Fruit fly (Drosophila melanogaster) whole organism, wandering third instar larva: ENCODE data around the gene SelT.
A peak's percentile ranks its signal among the peaks of the same experiment; 100 is the strongest.

Experiments
- Abd-B ChIP-seq: fragments of >200 bp; optimal IDR thresholded peaks from 2 replicates; lab custom pipeline; 2017; ENCODE audit warnings: missing biosample characterization, missing genetic modification characterization
- CG32264 ChIP-seq: fragments of 200-800 bp; sonication (Bioruptor generic); optimal IDR thresholded peaks from 2 replicates; lab custom pipeline; 2016; ENCODE audit warnings: missing biosample characterization, missing genetic modification characterization
- CG9705 ChIP-seq: fragments of 200-800 bp; sonication (Bioruptor generic); optimal IDR thresholded peaks from 2 replicates; lab custom pipeline; 2018; ENCODE audit warnings: missing biosample characterization, mild to moderate bottlenecking, missing genetic modification characterization
- CrebA ChIP-seq: fragments of 200-800 bp; sonication (Bioruptor generic); optimal IDR thresholded peaks from 2 replicates; lab custom pipeline; 2016; ENCODE audit warnings: missing biosample characterization, mild to moderate bottlenecking, missing genetic modification characterization, borderline replicate concordance
- Dfd ChIP-seq: fragments of >200 bp; optimal IDR thresholded peaks from 2 replicates; lab custom pipeline; 2017; ENCODE audit warnings: missing biosample characterization, missing genetic modification characterization
- Dif ChIP-seq: fragments of 200-275, 200-300 bp; sonication (Bioruptor generic); optimal IDR thresholded peaks from 2 replicates; lab custom pipeline; 2018; ENCODE audit warnings: missing biosample characterization, missing genetic modification characterization; ENCODE audit not compliant: partially characterized antibody
- GATAd ChIP-seq: sonication (Bioruptor generic); optimal IDR thresholded peaks from 2 replicates; lab custom pipeline; 2016; ENCODE audit warnings: missing biosample characterization, missing genetic modification characterization
- HLH106 ChIP-seq: fragments of 200-800 bp; optimal IDR thresholded peaks from 3 replicates; lab custom pipeline; 2019; ENCODE audit warnings: missing biosample characterization, mild to moderate bottlenecking, missing genetic modification characterization, moderate library complexity
- Hnf4 ChIP-seq: fragments of 200-800 bp; sonication (Bioruptor generic); optimal IDR thresholded peaks from 2 replicates; lab custom pipeline; 2016; ENCODE audit warnings: missing biosample characterization, mild to moderate bottlenecking, missing genetic modification characterization
- Hr78 ChIP-seq: fragments of >200 bp; optimal IDR thresholded peaks from 2 replicates; lab custom pipeline; 2017; ENCODE audit warnings: missing biosample characterization, missing genetic modification characterization
- Hr83 ChIP-seq: fragments of 200-300 bp; sonication (Bioruptor generic); optimal IDR thresholded peaks from 2 replicates; lab custom pipeline; 2016; ENCODE audit warnings: missing biosample characterization, mild to moderate bottlenecking, missing genetic modification characterization, moderate library complexity; ENCODE audit not compliant: poor library complexity, severe bottlenecking
- Jra ChIP-seq: sonication (Bioruptor generic); optimal IDR thresholded peaks from 2 replicates; lab custom pipeline; 2016; ENCODE audit warnings: missing biosample characterization, missing genetic modification characterization
- Mio ChIP-seq: sonication (Bioruptor generic); optimal IDR thresholded peaks from 2 replicates; lab custom pipeline; 2016; ENCODE audit warnings: missing biosample characterization, missing genetic modification characterization
- Myc ChIP-seq: fragments of >200 bp; optimal IDR thresholded peaks from 2 replicates; lab custom pipeline; 2017
- N ChIP-seq: fragments of >200 bp; optimal IDR thresholded peaks from 2 replicates; lab custom pipeline; 2018; ENCODE audit warnings: missing biosample characterization, missing external identifiers, missing genetic modification characterization
- OdsH ChIP-seq: fragments of 200-800 bp; sonication (Bioruptor generic); optimal IDR thresholded peaks from 2 replicates; lab custom pipeline; 2016; ENCODE audit warnings: missing biosample characterization, mild to moderate bottlenecking, missing genetic modification characterization
- Rel ChIP-seq, 2 experiments: fragments of 200-800 bp; sonication (Bioruptor generic) in 1 of 2; optimal IDR thresholded peaks; 2 replicates in 1 of 2; 3 replicates in 1 of 2; lab custom pipeline; 2016 to 2019; ENCODE audit warnings: mild to moderate bottlenecking in 2 of 2, missing biosample characterization in 2 of 2, missing genetic modification characterization in 2 of 2, moderate library complexity in 1 of 2
- Sp1 ChIP-seq: fragments of 200-800 bp; sonication (Bioruptor generic); optimal IDR thresholded peaks from 3 replicates; lab custom pipeline; 2019; ENCODE audit warnings: missing biosample characterization, mild to moderate bottlenecking, missing genetic modification characterization, moderate library complexity
- Vsx2 ChIP-seq: fragments of 200-300, 225-300 bp; sonication (Bioruptor generic); optimal IDR thresholded peaks from 2 replicates; lab custom pipeline; 2018; ENCODE audit warnings: missing biosample characterization, missing genetic modification characterization; ENCODE audit not compliant: partially characterized antibody
- br ChIP-seq: fragments of 200-800 bp; sonication (Bioruptor generic); optimal IDR thresholded peaks from 2 replicates; lab custom pipeline; 2016; ENCODE audit warnings: missing biosample characterization, missing genetic modification characterization
- brk ChIP-seq: fragments of 200-800 bp; sonication (Bioruptor generic); optimal IDR thresholded peaks from 2 replicates; lab custom pipeline; 2016; ENCODE audit warnings: missing biosample characterization, mild to moderate bottlenecking, missing genetic modification characterization
- dl ChIP-seq, 2 experiments: fragments of 175-275, 200-275 bp in 1 of 2; fragments of 200-275 bp in 1 of 2; sonication (Bioruptor generic); optimal IDR thresholded peaks; lab custom pipeline; 2018; ENCODE audit warnings: mild to moderate bottlenecking in 2 of 2, missing biosample characterization in 2 of 2, missing genetic modification characterization in 2 of 2, moderate library complexity in 2 of 2; ENCODE audit not compliant: partially characterized antibody in 2 of 2, insufficient read depth in 1 of 2
- dmrt93B ChIP-seq: fragments of 200-800 bp; sonication (Bioruptor generic); optimal IDR thresholded peaks from 2 replicates; lab custom pipeline; 2018; ENCODE audit warnings: missing biosample characterization, mild to moderate bottlenecking, missing genetic modification characterization
- dsf ChIP-seq: sonication (Bioruptor generic); optimal IDR thresholded peaks from 2 replicates; lab custom pipeline; 2016; ENCODE audit warnings: missing biosample characterization, missing genetic modification characterization, borderline replicate concordance
- ey ChIP-seq: fragments of 200-800 bp; sonication (Bioruptor generic); optimal IDR thresholded peaks from 2 replicates; lab custom pipeline; 2016; ENCODE audit warnings: missing biosample characterization, missing genetic modification characterization
- foxo ChIP-seq, 2 experiments: fragments of 200-800 bp; sonication (Bioruptor generic); optimal IDR thresholded peaks; 2 replicates in 1 of 2; 3 replicates in 1 of 2; lab custom pipeline; 2016 to 2017; ENCODE audit warnings: missing biosample characterization in 2 of 2, missing genetic modification characterization in 2 of 2
- fru ChIP-seq: fragments of 200-800 bp; sonication (Bioruptor generic); optimal IDR thresholded peaks from 3 replicates; lab custom pipeline; 2016; ENCODE audit warnings: missing biosample characterization, mild to moderate bottlenecking, missing genetic modification characterization
- h ChIP-seq: fragments of 200-800 bp; sonication (Bioruptor generic); optimal IDR thresholded peaks from 3 replicates; lab custom pipeline; 2016; ENCODE audit warnings: missing biosample characterization, mild to moderate bottlenecking, missing genetic modification characterization
- jim ChIP-seq: fragments of 175-275, 200-325 bp; sonication (Bioruptor generic); optimal IDR thresholded peaks from 2 replicates; lab custom pipeline; 2016; ENCODE audit warnings: missing biosample characterization, mild to moderate bottlenecking, missing genetic modification characterization
- lola ChIP-seq: fragments of >200 bp; optimal IDR thresholded peaks from 2 replicates; lab custom pipeline; 2017; ENCODE audit warnings: missing biosample characterization, missing genetic modification characterization
- pan ChIP-seq: fragments of >200 bp; optimal IDR thresholded peaks from 2 replicates; lab custom pipeline; 2017
- psq ChIP-seq: fragments of 200-800 bp; sonication (Bioruptor generic); optimal IDR thresholded peaks from 3 replicates; lab custom pipeline; 2017; ENCODE audit warnings: missing biosample characterization, mild to moderate bottlenecking, missing genetic modification characterization, moderate library complexity
- rgr ChIP-seq: fragments of 200-800 bp; sonication (Bioruptor generic); optimal IDR thresholded peaks from 3 replicates; lab custom pipeline; 2016; ENCODE audit warnings: missing biosample characterization, mild to moderate bottlenecking, missing genetic modification characterization
- sage ChIP-seq: fragments of 200-800 bp; sonication (Bioruptor generic); optimal IDR thresholded peaks from 2 replicates; lab custom pipeline; 2016; ENCODE audit warnings: missing biosample characterization, mild to moderate bottlenecking, missing genetic modification characterization
- sv ChIP-seq: fragments of 200-800 bp; sonication (Bioruptor generic); optimal IDR thresholded peaks from 3 replicates; lab custom pipeline; 2016; ENCODE audit warnings: missing biosample characterization, missing genetic modification characterization
- tai ChIP-seq: sonication (Bioruptor generic); optimal IDR thresholded peaks from 2 replicates; lab custom pipeline; 2016; ENCODE audit warnings: missing biosample characterization, missing genetic modification characterization
- usp ChIP-seq: fragments of >200 bp; optimal IDR thresholded peaks from 2 replicates; lab custom pipeline; 2017; ENCODE audit warnings: missing biosample characterization, missing genetic modification characterization
- woc ChIP-seq: sonication (Bioruptor generic); optimal IDR thresholded peaks from 2 replicates; lab custom pipeline; 2016; ENCODE audit warnings: missing biosample characterization, mild to moderate bottlenecking, missing genetic modification characterization

Gene SelT

DNA sequence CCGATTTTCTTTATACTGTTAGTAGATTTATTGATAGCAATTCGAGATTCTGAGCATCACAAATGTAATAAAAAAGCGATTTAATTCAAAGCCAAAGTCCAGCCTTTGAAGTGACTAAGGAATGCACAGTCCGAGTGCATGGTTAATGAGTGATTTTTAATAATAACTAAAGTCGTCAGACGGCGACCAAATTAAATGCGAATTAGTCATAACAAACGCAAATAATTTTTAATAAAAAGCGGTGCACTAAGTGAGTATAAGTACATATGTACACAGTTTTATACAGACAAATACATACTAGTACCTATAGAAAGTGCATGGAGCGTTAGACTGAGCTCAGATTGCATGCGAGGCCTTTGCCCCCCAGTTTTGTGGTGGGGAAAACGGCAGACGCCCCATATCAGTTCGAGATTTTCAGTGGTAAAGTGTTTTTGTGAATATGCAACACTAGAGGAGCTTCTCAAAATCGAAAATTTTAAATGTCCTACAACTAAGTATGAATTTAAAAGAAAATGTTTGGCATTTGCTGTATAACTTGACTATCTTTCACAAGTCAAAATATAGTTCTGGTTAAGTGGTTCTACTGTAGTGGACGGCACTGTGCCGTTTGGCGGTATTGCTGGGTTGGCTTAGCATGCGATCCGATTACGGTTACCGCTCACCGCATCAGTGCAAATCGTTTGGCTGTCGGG lies 7.9 kb upstream of the SelT start (continued):
- TF ChIP-seq CG32264 (GFP tag; lab: Kevin White, UChicago) (peak; percentile 14), Dif (no peak), HLH106 (tag; lab: Kevin White, UChicago) (no peak), Abd-B (no peak), Dfd (GFP tag; lab: Kevin White, UChicago) (no peak), ey (peak; percentile 78), rgr (peak; percentile 73), Hnf4 (peak; percentile 61), Jra (peak; percentile 17)

DNA sequence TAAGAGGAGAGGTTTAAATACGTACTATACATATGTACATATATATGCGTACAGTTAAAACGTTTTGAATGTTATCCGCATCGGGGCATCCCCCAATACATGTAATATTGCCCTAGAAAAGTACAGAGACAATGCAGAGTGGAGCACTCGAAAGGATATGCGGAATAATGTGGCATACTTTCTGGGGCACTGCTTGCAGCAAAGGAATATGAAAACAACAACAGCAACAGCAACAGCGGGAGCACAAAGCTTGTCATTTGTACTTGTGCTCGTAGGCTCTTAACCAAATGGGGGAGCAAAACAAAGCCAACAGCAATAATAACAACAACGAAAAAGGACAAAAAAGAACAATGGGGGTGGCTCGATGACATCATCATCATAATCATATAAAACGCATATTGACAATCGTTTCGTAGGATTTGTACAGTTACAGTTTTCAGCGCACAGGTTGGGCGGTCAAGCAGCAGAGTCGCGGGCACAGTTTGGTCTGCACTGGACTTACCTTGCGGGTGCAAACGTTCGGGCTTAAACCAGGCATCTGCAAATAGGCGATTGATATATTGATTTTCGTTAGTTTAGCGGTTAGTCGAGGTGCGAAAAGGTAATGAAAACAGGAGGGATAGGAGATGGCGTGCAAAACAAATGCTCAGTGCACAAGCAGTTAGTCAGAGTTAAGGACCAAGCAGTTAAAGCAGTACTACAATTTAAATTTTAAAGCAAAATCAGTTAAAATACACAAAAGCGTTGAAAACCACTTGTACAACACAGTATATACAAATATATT lies 6.9 kb upstream of the SelT start:
- TF ChIP-seq jim (GFP tag; lab: Kevin White, UChicago) (no peak), woc (GFP tag; lab: Kevin White, UChicago) (no peak), h (no peak), N (GFP tag; lab: Kevin White, UChicago) (peak; percentile 55), Myc (peak; percentile 29)

DNA sequence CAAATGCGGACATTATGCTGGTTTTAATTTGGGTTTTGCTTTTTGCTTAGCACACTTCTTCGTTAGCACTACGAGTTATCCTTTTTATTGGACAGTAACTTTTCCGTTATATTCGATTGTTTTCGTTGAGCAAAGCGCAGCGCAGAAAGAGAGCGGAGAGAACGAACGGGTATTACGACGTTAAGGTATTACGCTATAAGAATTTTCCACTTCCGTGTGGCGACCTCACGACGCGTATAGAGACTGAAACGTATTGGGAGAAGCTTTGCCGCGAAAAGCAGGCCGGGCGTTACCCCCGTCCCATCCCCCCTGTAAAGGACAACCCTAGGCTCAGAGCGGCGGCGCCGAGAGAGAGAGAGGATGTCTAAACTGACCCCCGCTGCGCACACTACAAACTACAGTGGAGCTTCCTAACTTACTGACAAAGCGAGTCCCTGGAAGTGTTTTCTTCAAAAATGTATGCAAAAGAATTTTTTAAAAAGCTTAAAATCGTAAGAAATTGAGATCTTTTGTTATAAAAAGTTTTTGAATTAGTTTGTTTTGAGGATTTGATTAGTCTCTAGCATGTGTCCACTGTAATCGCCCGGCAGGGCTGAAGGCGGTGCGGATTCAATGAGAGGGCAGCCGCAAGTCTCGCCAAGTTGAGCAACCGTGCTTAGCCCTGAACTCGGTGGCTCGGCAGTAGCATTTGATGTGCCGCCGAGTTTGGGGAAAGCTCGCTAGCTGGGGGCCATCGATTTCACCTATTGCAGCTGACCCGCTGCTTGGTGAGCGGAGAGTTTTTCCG lies 5.9 kb upstream of the SelT start:
- TF ChIP-seq rgr (peak; percentile 92), foxo (GFP tag; optimal IDR thresholded peaks at IDR 0.05; lab: Kevin White, UChicago) (peak; percentile 59 to 95), Dif (no peak), psq (GFP tag; lab: Kevin White, UChicago) (peak; percentile 83), Hnf4 (peak; percentile 92), ey (peak; percentile 93), h (peak; percentile 93), Rel (GFP tag; optimal IDR thresholded peaks at IDR 0.05; lab: Kevin White, UChicago) (peak; percentile 57), Rel (tag; optimal IDR thresholded peaks at IDR 0.05; lab: Kevin White, UChicago) (peak; percentile 61), Jra (peak; percentile 75), Vsx2 (GFP tag; lab: Kevin White, UChicago) (no peak), jim (GFP tag; lab: Kevin White, UChicago) (no peak), Hr83 (GFP tag; lab: Kevin White, UChicago) (no peak), tai (no peak), fru (GFP tag; lab: Kevin White, UChicago) (peak; percentile 92), Myc (no peak), sage (GFP tag; lab: Kevin White, UChicago) (peak; percentile 53), CrebA (GFP tag; lab: Kevin White, UChicago) (no peak), Mio (GFP tag; lab: Kevin White, UChicago) (peak; percentile 58), Abd-B (no peak), CG32264 (GFP tag; lab: Kevin White, UChicago) (peak; percentile 83), br (peak; percentile 93), lola (no peak), sv (GFP tag; lab: Kevin White, UChicago) (peak; percentile 92), N (GFP tag; lab: Kevin White, UChicago) (no peak), dmrt93B (GFP tag; lab: Kevin White, UChicago) (peak; percentile 72), Hr78 (GFP tag; lab: Kevin White, UChicago) (no peak), OdsH (GFP tag; lab: Kevin White, UChicago) (peak; percentile 91), HLH106 (tag; lab: Kevin White, UChicago) (peak; percentile 89), Sp1 (GFP tag; lab: Kevin White, UChicago) (peak; percentile 86), CG9705 (GFP tag; lab: Kevin White, UChicago) (peak; percentile 64), brk (GFP tag; lab: Kevin White, UChicago) (peak; percentile 77), GATAd (GFP tag; lab: Kevin White, UChicago) (peak; percentile 5), dsf (GFP tag; lab: Kevin White, UChicago) (no peak), pan (lab: Kevin White, UChicago) (no peak), dl (GFP tag; optimal IDR thresholded peaks at IDR 0.05; lab: Kevin White, UChicago; ENCODE audit: insufficient read depth in 1 of 2, partially characterized antibody in 2 of 2) (no peak), usp (GFP tag; lab: Kevin White, UChicago) (no peak), woc (GFP tag; lab: Kevin White, UChicago) (peak; percentile 87), Dfd (GFP tag; lab: Kevin White, UChicago) (no peak)
